Fruit fly (Drosophila melanogaster): ENCODE results near the gene CG7071.

DNA sequence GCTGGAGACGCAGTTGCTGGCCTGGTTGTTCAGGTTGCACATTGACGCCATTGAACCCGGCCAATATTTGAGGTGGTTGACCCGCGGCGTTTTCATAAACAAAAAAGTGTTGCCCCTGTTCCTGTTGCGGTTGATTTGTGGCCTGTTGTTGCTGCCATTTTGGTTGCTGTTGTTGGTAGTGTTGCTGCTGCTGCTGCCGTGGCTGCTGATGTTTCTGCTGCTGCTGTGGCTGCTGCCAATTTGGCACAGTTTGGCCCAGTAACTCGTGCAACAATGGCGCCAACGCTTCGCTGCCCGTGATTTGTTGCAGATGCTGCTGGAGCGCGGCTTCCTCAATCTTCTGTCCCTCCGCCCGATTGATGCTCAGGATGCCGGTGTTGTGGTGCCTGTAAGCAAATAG is 20.8 kb upstream of the CG7071 start:
- no peak for TF ChIP-seq Hr4 (GFP tag; optimal IDR thresholded peaks at IDR 0.05)
- no peak for TF ChIP-seq Lpt (GFP tag; optimal IDR thresholded peaks at IDR 0.05)
- TF ChIP-seq Ets96B (tag; optimal IDR thresholded peaks at IDR 0.05): no peak
- TF ChIP-seq Smox (GFP tag; optimal IDR thresholded peaks at IDR 0.05): no peak
- no peak for TF ChIP-seq CG9139 (GFP tag; optimal IDR thresholded peaks at IDR 0.05)
- no peak for TF ChIP-seq topi (GFP tag; optimal IDR thresholded peaks at IDR 0.05)
- TF ChIP-seq CG11294 (GFP tag; IDR thresholded peaks at IDR 0.05): no peak
- no peak for TF ChIP-seq CG8119 (GFP tag; IDR thresholded peaks at IDR 0.05)
- no peak for TF ChIP-seq CG10631 (GFP tag; optimal IDR thresholded peaks at IDR 0.05)
- TF ChIP-seq OdsH (GFP tag; optimal IDR thresholded peaks at IDR 0.05): no peak
- no peak for TF ChIP-seq esn (GFP tag; optimal IDR thresholded peaks at IDR 0.05)
- no peak for TF ChIP-seq Sox102F (GFP tag; optimal IDR thresholded peaks at IDR 0.05)

Data from whole organism, prepupa.